Worm (Caenorhabditis elegans) whole organism, L2 larva: ENCODE measurements around the gene klp-7.

Source experiments
- ZK546.5 ChIP-seq: sonication (generic microtip); optimal IDR thresholded peaks from 2 replicates; lab custom pipeline; 2017; ENCODE audit warnings: missing biosample characterization, missing genetic modification characterization
- aly-2 ChIP-seq: fragments of 150-350 bp; optimal IDR thresholded peaks from 2 replicates; lab custom pipeline; 2014; ENCODE audit warnings: missing biosample characterization, missing genetic modification characterization
- ama-1 ChIP-seq: fragments of 150-350 bp; optimal IDR thresholded peaks from 2 replicates; lab custom pipeline; 2018; ENCODE audit warnings: inconsistent platforms
- egl-27 ChIP-seq: sonication (generic microtip); optimal IDR thresholded peaks from 3 replicates; lab custom pipeline; 2017; ENCODE audit warnings: missing biosample characterization, missing genetic modification reagents, missing genetic modification characterization
- elt-3 ChIP-seq: sonication (generic microtip); optimal IDR thresholded peaks from 2 replicates; lab custom pipeline; 2017; ENCODE audit warnings: missing biosample characterization, missing genetic modification characterization
- lin-39 ChIP-seq: fragments of 150-350 bp; optimal IDR thresholded peaks from 2 replicates; lab custom pipeline; 2014; ENCODE audit warnings: missing biosample characterization, missing genetic modification reagents, missing genetic modification characterization
- lsy-2 ChIP-seq, 2 experiments: fragments of 150-350 bp in 1 of 2; sonication (generic microtip) in 1 of 2; optimal IDR thresholded peaks; 2 replicates each; lab custom pipeline; 2014 to 2017; ENCODE audit warnings: missing biosample characterization in 2 of 2, missing genetic modification characterization in 2 of 2
- mdl-1 ChIP-seq, 2 experiments: fragments of 150-350 bp in 1 of 2; sonication (generic microtip) in 1 of 2; optimal IDR thresholded peaks; 2 replicates each; lab custom pipeline; 2017; ENCODE audit warnings: missing biosample characterization in 2 of 2, missing genetic modification characterization in 2 of 2
- nhr-12 ChIP-seq: fragments of 150-350 bp; optimal IDR thresholded peaks from 2 replicates; lab custom pipeline; 2014; ENCODE audit warnings: missing biosample characterization, missing genetic modification characterization
- peb-1 ChIP-seq: fragments of 150-350 bp; optimal IDR thresholded peaks from 2 replicates; lab custom pipeline; 2014; ENCODE audit warnings: missing biosample characterization, missing genetic modification characterization
- sma-9 ChIP-seq, 2 experiments: fragments of 150-350 bp in 1 of 2; sonication (generic microtip) in 1 of 2; optimal IDR thresholded peaks; 2 replicates each; lab custom pipeline; 2014 to 2016; ENCODE audit warnings: missing genetic modification characterization in 2 of 2, mild to moderate bottlenecking in 1 of 2, missing biosample characterization in 1 of 2, missing compliant biosample characterization in 1 of 2, missing genetic modification reagents in 1 of 2, moderate library complexity in 1 of 2

DNA sequence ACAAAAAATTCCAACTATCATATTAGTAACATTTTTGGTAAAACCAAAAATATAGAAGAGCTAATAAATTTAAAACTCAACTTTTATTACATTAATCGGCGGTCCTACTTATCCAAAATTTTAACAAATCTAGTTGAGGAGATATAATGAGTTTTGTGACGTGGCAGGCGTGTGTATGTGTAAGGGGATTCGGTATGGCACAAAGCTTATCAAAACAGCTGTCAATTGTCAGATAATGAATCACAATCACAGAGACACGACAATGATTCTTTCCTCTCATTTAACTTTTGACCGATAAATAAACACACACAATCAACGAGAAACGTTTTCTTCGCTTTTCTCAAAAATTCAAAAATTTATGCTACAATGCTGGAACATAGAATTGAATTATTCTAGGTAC is 3.7 kb upstream of the klp-7 start, which contains the start of gene K11D9.3:
- no peak for TF ChIP-seq lsy-2 (tag; optimal IDR thresholded peaks at IDR 0.05; lab: Kevin White, UChicago)
- no peak for TF ChIP-seq peb-1 (tag; lab: Kevin White, UChicago)
- TF ChIP-seq elt-3 (tag; lab: Kevin White, UChicago) = no peak
- no peak for TF ChIP-seq ZK546.5 (tag; lab: Kevin White, UChicago)
- no peak for TF ChIP-seq lin-39 (tag; lab: Kevin White, UChicago)
- TF ChIP-seq ama-1 (lab: Kevin White, UChicago) = no peak
- no peak for TF ChIP-seq nhr-12 (tag; lab: Kevin White, UChicago)
- no peak for TF ChIP-seq sma-9 (GFP tag; optimal IDR thresholded peaks at IDR 0.05; lab: Kevin White, UChicago)
- no peak for TF ChIP-seq sma-9 (tag; optimal IDR thresholded peaks at IDR 0.05; lab: Kevin White, UChicago)
- TF ChIP-seq mdl-1 (tag; optimal IDR thresholded peaks at IDR 0.05; lab: Kevin White, UChicago) = no peak
- no peak for TF ChIP-seq egl-27 (tag; lab: Kevin White, UChicago)
- TF ChIP-seq aly-2 (tag; lab: Kevin White, UChicago) = no peak
